Worm (Caenorhabditis elegans) whole organism, young adult: ENCODE results near the gene T26G10.3.
"Not testable (repeated sequence)": the region's sequence is repeated elsewhere in the genome, so short reads cannot be mapped to it uniquely, and the experiment has no call there.

ENCODE experiments used
- B0019.2 ChIP-seq: fragments of 200-800 bp; sonication (Bioruptor generic); conservative IDR thresholded peaks from 2 replicates; pipeline ENCODE4 v1.3.6; 2022; ENCODE audit warnings: missing genetic modification reagents, missing genetic modification characterization, missing compliant biosample characterization
- B0035.1 ChIP-seq: sonication (generic microtip); optimal IDR thresholded peaks from 2 replicates; lab custom pipeline; 2016; ENCODE audit warnings: missing genetic modification characterization, mild to moderate bottlenecking, missing compliant biosample characterization, missing genotype, missing genetic modification reagents
- C17E4.6 ChIP-seq: fragments of 200-800 bp; sonication (Bioruptor generic); IDR thresholded peaks from 2 replicates; pipeline ENCODE4 v1.3.6; 2022; ENCODE audit warnings: missing genetic modification reagents, missing genetic modification characterization, missing compliant biosample characterization
- D2030.7 ChIP-seq: fragments of 200-800 bp; sonication (Bioruptor generic); IDR thresholded peaks from 2 replicates; pipeline ENCODE4 v1.3.6; 2022; ENCODE audit warnings: missing genetic modification reagents, missing genetic modification characterization, missing compliant biosample characterization
- F33H1.4 ChIP-seq: fragments of 200-800 bp; sonication (Bioruptor generic); IDR thresholded peaks from 2 replicates; pipeline ENCODE4 v1.3.6; 2022; ENCODE audit warnings: missing genetic modification reagents, missing genetic modification characterization, missing compliant biosample characterization
- F37B4.10 ChIP-seq: fragments of 200-800 bp; sonication (Bioruptor generic); IDR thresholded peaks from 2 replicates; pipeline ENCODE4 v1.3.6; 2022; ENCODE audit warnings: missing genetic modification characterization, missing compliant biosample characterization
- F49E8.2 ChIP-seq: sonication (generic microtip); optimal IDR thresholded peaks from 3 replicates; lab custom pipeline; 2017; ENCODE audit warnings: missing genetic modification characterization, mild to moderate bottlenecking, missing compliant biosample characterization, antibody characterized with exemption, moderate library complexity; ENCODE audit not compliant: insufficient read depth
- F55B11.4 ChIP-seq: sonication (generic microtip); optimal IDR thresholded peaks from 2 replicates; lab custom pipeline; 2016; ENCODE audit warnings: missing compliant biosample characterization, missing genetic modification characterization, borderline replicate concordance; ENCODE audit not compliant: insufficient read depth
- T07F8.4 ChIP-seq: sonication (generic microtip); optimal IDR thresholded peaks from 2 replicates; lab custom pipeline; 2016; ENCODE audit warnings: mild to moderate bottlenecking, missing genetic modification characterization, moderate library complexity, missing compliant biosample characterization
- Y53F4B.3 ChIP-seq: fragments of 200-800 bp; sonication (Bioruptor generic); IDR thresholded peaks from 2 replicates; pipeline ENCODE4 v1.3.6; 2022; ENCODE audit warnings: missing genetic modification reagents, missing genetic modification characterization, missing compliant biosample characterization
- Y95B8A.8 ChIP-seq: fragments of 200-800 bp; sonication (Bioruptor generic); IDR thresholded peaks from 2 replicates; pipeline ENCODE4 v1.3.6; 2022; ENCODE audit warnings: missing genetic modification reagents, missing genetic modification characterization, missing compliant biosample characterization
- aptf-2 ChIP-seq: fragments of 200-800 bp; sonication (Bioruptor generic); conservative IDR thresholded peaks from 2 replicates; pipeline ENCODE4 v1.3.6; 2022; ENCODE audit warnings: missing genetic modification reagents, missing genetic modification characterization, missing compliant biosample characterization
- attf-6 ChIP-seq: fragments of 200-800 bp; sonication (Bioruptor generic); IDR thresholded peaks from 2 replicates; pipeline ENCODE4 v1.3.6; 2022; ENCODE audit warnings: missing genetic modification reagents, missing genetic modification characterization, missing compliant biosample characterization
- bed-2 ChIP-seq: fragments of 200-800 bp; sonication (Bioruptor generic); IDR thresholded peaks from 2 replicates; pipeline ENCODE4 v1.3.6; 2022; ENCODE audit warnings: missing genetic modification reagents, missing genetic modification characterization, missing compliant biosample characterization
- cebp-1 ChIP-seq, 2 experiments: fragments of 200-800 bp in 1 of 2; sonication (Bioruptor generic) in 1 of 2; sonication (generic microtip) in 1 of 2; IDR thresholded peaks in 1 of 2; optimal IDR thresholded peaks in 1 of 2; 2 replicates each; pipeline versions ENCODE4 v1.3.6 to Lab custom; 2017 to 2022; ENCODE audit warnings: missing compliant biosample characterization in 2 of 2, missing genetic modification characterization in 2 of 2, mild to moderate bottlenecking in 1 of 2, missing genetic modification reagents in 1 of 2, moderate library complexity in 1 of 2
- ceh-100 ChIP-seq: fragments of 200-800 bp; sonication (Bioruptor generic); IDR thresholded peaks from 2 replicates; pipeline ENCODE4 v1.3.6; 2022; ENCODE audit warnings: missing genetic modification reagents, missing genetic modification characterization, missing compliant biosample characterization
- ceh-27 ChIP-seq: fragments of 200-800 bp; sonication (Bioruptor generic); optimal IDR thresholded peaks from 2 replicates; lab custom pipeline; 2018; ENCODE audit warnings: mild to moderate bottlenecking, missing genetic modification characterization, moderate library complexity, missing compliant biosample characterization
- egl-44 ChIP-seq: fragments of 200-800 bp; sonication (Bioruptor generic); IDR thresholded peaks from 2 replicates; pipeline ENCODE4 v1.3.6; 2022; ENCODE audit warnings: missing genetic modification reagents, missing genetic modification characterization, missing compliant biosample characterization
- egrh-3 ChIP-seq: fragments of 200-800 bp; sonication (Bioruptor generic); IDR thresholded peaks from 2 replicates; pipeline ENCODE4 v1.3.6; 2022; ENCODE audit warnings: missing genetic modification reagents, missing genetic modification characterization, missing compliant biosample characterization
- gei-17 ChIP-seq: fragments of 200-800 bp; sonication (Bioruptor generic); optimal IDR thresholded peaks from 2 replicates; lab custom pipeline; 2018; ENCODE audit warnings: mild to moderate bottlenecking, missing genetic modification characterization, missing compliant biosample characterization
- him-1 ChIP-seq: sonication (generic microtip); optimal IDR thresholded peaks from 2 replicates; lab custom pipeline; 2016; ENCODE audit warnings: missing genotype, missing genetic modification reagents, missing genetic modification characterization, missing compliant biosample characterization
- hrde-1 ChIP-seq: sonication (generic microtip); optimal IDR thresholded peaks from 2 replicates; lab custom pipeline; 2016; ENCODE audit warnings: missing genetic modification characterization, mild to moderate bottlenecking, missing compliant biosample characterization, moderate library complexity, missing genotype, missing genetic modification reagents, borderline replicate concordance
- hsf-1 ChIP-seq: fragments of 200-800 bp; sonication (Bioruptor generic); IDR thresholded peaks from 2 replicates; pipeline ENCODE4 v1.3.6; 2022; ENCODE audit warnings: missing genetic modification reagents, missing genetic modification characterization, missing compliant biosample characterization
- lin-26 ChIP-seq: fragments of 200-800 bp; sonication (Bioruptor generic); IDR thresholded peaks from 2 replicates; pipeline ENCODE4 v1.3.6; 2022; ENCODE audit warnings: missing genetic modification reagents, missing genetic modification characterization, missing compliant biosample characterization
- lsl-1 ChIP-seq: fragments of 200-800 bp; sonication (Bioruptor generic); optimal IDR thresholded peaks from 2 replicates; lab custom pipeline; 2018; ENCODE audit warnings: mild to moderate bottlenecking, missing genetic modification characterization, moderate library complexity, missing compliant biosample characterization
- madf-3 ChIP-seq: fragments of 200-800 bp; sonication (Bioruptor generic); IDR thresholded peaks from 2 replicates; pipeline ENCODE4 v1.3.6; 2022; ENCODE audit warnings: missing genetic modification reagents, missing genetic modification characterization, missing compliant biosample characterization
- madf-6 ChIP-seq: fragments of 200-800 bp; sonication (Bioruptor generic); IDR thresholded peaks from 2 replicates; pipeline ENCODE4 v1.3.6; 2022; ENCODE audit warnings: missing genetic modification reagents, missing genetic modification characterization, missing compliant biosample characterization
- madf-8 ChIP-seq: fragments of 200-800 bp; sonication (Bioruptor generic); conservative IDR thresholded peaks from 2 replicates; pipeline ENCODE4 v1.3.6; 2022; ENCODE audit warnings: missing genetic modification reagents, missing genetic modification characterization, missing compliant biosample characterization
- mcd-1 ChIP-seq: fragments of 200-800 bp; sonication (Bioruptor generic); IDR thresholded peaks from 2 replicates; pipeline ENCODE4 v1.3.6; 2022; ENCODE audit warnings: missing genetic modification reagents, missing genetic modification characterization, missing compliant biosample characterization
- nhr-80 ChIP-seq: sonication (generic microtip); optimal IDR thresholded peaks from 2 replicates; lab custom pipeline; 2016; ENCODE audit warnings: missing genetic modification characterization, missing compliant biosample characterization
- pbrm-1 ChIP-seq: fragments of 200-800 bp; sonication (Bioruptor generic); IDR thresholded peaks from 2 replicates; pipeline ENCODE4 v1.3.6; 2022; ENCODE audit warnings: missing genetic modification reagents, missing genetic modification characterization, missing compliant biosample characterization
- rcor-1 ChIP-seq: fragments of 200-800 bp; sonication (Bioruptor generic); IDR thresholded peaks from 2 replicates; pipeline ENCODE4 v1.3.6; 2022; ENCODE audit warnings: missing genetic modification reagents, missing genetic modification characterization, missing compliant biosample characterization
- repo-1 ChIP-seq: sonication (generic microtip); optimal IDR thresholded peaks from 2 replicates; lab custom pipeline; 2017; ENCODE audit warnings: mild to moderate bottlenecking, missing genetic modification characterization, missing compliant biosample characterization
- rpc-1 ChIP-seq, 2 experiments: fragments of 150-350 bp in 1 of 2; sonication (generic microtip) in 1 of 2; optimal IDR thresholded peaks; 2 replicates each; lab custom pipeline; 2014 to 2018; ENCODE audit warnings: missing biosample characterization in 1 of 2, missing genetic modification characterization in 1 of 2, missing genetic modification reagents in 1 of 2, missing genotype in 1 of 2
- snpc-1.1 ChIP-seq: sonication (generic microtip); optimal IDR thresholded peaks from 2 replicates; lab custom pipeline; 2017; ENCODE audit warnings: missing genetic modification characterization, mild to moderate bottlenecking, missing compliant biosample characterization, antibody characterized with exemption, moderate library complexity, missing genotype, missing genetic modification reagents; ENCODE audit not compliant: insufficient read depth
- snpc-3.4 ChIP-seq: sonication (generic microtip); optimal IDR thresholded peaks from 2 replicates; lab custom pipeline; 2017; ENCODE audit warnings: missing genetic modification characterization, mild to moderate bottlenecking, missing compliant biosample characterization, antibody characterized with exemption, moderate library complexity, missing genotype, missing genetic modification reagents
- snpc-4 ChIP-seq, 5 experiments: fragments of 150-350 bp in 1 of 5; sonication (generic microtip) in 4 of 5; optimal IDR thresholded peaks; 2 replicates each; lab custom pipeline; 2014 to 2018; ENCODE audit warnings: missing genetic modification characterization in 5 of 5, missing biosample characterization in 3 of 5, antibody characterized with exemption in 2 of 5, mild to moderate bottlenecking in 2 of 5, missing compliant biosample characterization in 2 of 5, missing genotype in 2 of 5, moderate library complexity in 2 of 5, missing genetic modification reagents in 1 of 5
- unc-130 ChIP-seq: sonication (generic microtip); optimal IDR thresholded peaks from 2 replicates; lab custom pipeline; 2016; ENCODE audit warnings: missing genetic modification reagents, missing genetic modification characterization, missing compliant biosample characterization
- xnd-1 ChIP-seq: sonication (generic microtip); optimal IDR thresholded peaks from 2 replicates; lab custom pipeline; 2016; ENCODE audit warnings: missing genotype, missing genetic modification reagents, missing genetic modification characterization, missing compliant biosample characterization
- zfh-2 ChIP-seq: fragments of 200-800 bp; sonication (Bioruptor generic); conservative IDR thresholded peaks from 2 replicates; pipeline ENCODE4 v1.3.6; 2022; ENCODE audit warnings: missing genetic modification reagents, missing genetic modification characterization, missing compliant biosample characterization
- ztf-18 ChIP-seq: sonication (generic microtip); optimal IDR thresholded peaks from 2 replicates; lab custom pipeline; 2016; ENCODE audit warnings: missing genotype, mild to moderate bottlenecking, missing genetic modification characterization, missing compliant biosample characterization
- ztf-28 ChIP-seq: fragments of 200-800 bp; sonication (Bioruptor generic); IDR thresholded peaks from 2 replicates; pipeline ENCODE4 v1.3.6; 2022; ENCODE audit warnings: missing genetic modification reagents, missing genetic modification characterization, missing compliant biosample characterization
- ztf-6 ChIP-seq: fragments of 200-800 bp; sonication (Bioruptor generic); IDR thresholded peaks from 2 replicates; pipeline ENCODE4 v1.3.6; 2022; ENCODE audit warnings: missing genetic modification reagents, missing genetic modification characterization, missing compliant biosample characterization

Gene T26G10.3

ce11 chrIII:9408304-9408703, 4.9 kb downstream of the T26G10.3 start (continued):
- TF ChIP-seq bed-2 (GFP tag; lab: Robert Waterston, UW) (peak; percentile 90), pbrm-1 (GFP tag; lab: Robert Waterston, UW) (peak; percentile 98), snpc-4 (GFP tag; optimal IDR thresholded peaks at IDR 0.05; lab: Kevin White, UChicago) (peak; percentile 90), snpc-4 (tag; optimal IDR thresholded peaks at IDR 0.05; lab: Kevin White, UChicago) (peak; percentile 89 to 98 (median 94)), madf-6 (peak; percentile 92), egl-44 (GFP tag; lab: Robert Waterston, UW) (peak; percentile 40; the same call in 1 of the 2 replicates), ztf-18 (tag; lab: Kevin White, UChicago) (peak; percentile 73), mcd-1 (GFP tag; lab: Robert Waterston, UW) (peak; percentile 97), Y53F4B.3 (peak; percentile 91), madf-3 (GFP tag; lab: Robert Waterston, UW) (peak; percentile 84), lsl-1 (GFP tag; lab: Kevin White, UChicago) (peak; percentile 74), lin-26 (peak; percentile 95), ceh-100 (GFP tag; lab: Robert Waterston, UW) (peak; percentile 97), madf-8 (GFP tag; lab: Robert Waterston, UW) (peak; percentile 89), F33H1.4 (GFP tag; lab: Robert Waterston, UW) (peak; percentile 80), snpc-3.4 (peak; percentile 84), rcor-1 (GFP tag; lab: Robert Waterston, UW) (peak; percentile 90), cebp-1 (GFP tag; IDR thresholded peaks at IDR 0.05; lab: Robert Waterston, UW) (peak; percentile 74), zfh-2 (GFP tag; lab: Robert Waterston, UW) (0 out of 2 replicates have a peak, but pooled peaks have one; percentile 11), ztf-6 (GFP tag; lab: Robert Waterston, UW) (peak; percentile 64; the same call in 1 of the 2 replicates), aptf-2 (GFP tag; lab: Robert Waterston, UW) (peak; percentile 90), egrh-3 (peak; percentile 88), xnd-1 (tag; lab: Kevin White, UChicago) (peak; percentile 44), D2030.7 (GFP tag; lab: Robert Waterston, UW) (peak; percentile 99), unc-130 (GFP tag; lab: Kevin White, UChicago) (peak; percentile 50), ztf-28 (GFP tag; lab: Robert Waterston, UW) (peak; percentile 98), Y95B8A.8 (GFP tag; lab: Robert Waterston, UW) (peak; percentile 95)
- not testable (repeated sequence) for TF ChIP-seq cebp-1 (tag; optimal IDR thresholded peaks at IDR 0.05; lab: Kevin White, UChicago)

- TF ChIP-seq F55B11.4 (no peak), F37B4.10 (GFP tag; lab: Robert Waterston, UW) (no peak), hrde-1 (peak; percentile 11), him-1 (tag; lab: Kevin White, UChicago) (no peak), T07F8.4 (tag; lab: Kevin White, UChicago) (no peak), xnd-1 (tag; lab: Kevin White, UChicago) (peak; percentile 17), F49E8.2 (tag; lab: Kevin White, UChicago) (no peak), attf-6 (GFP tag; lab: Robert Waterston, UW) (no peak), nhr-80 (tag; lab: Kevin White, UChicago) (peak; percentile 22), unc-130 (GFP tag; lab: Kevin White, UChicago) (no peak), egrh-3 (0 out of 2 replicates have a peak, but pooled peaks have one; percentile 36), rcor-1 (GFP tag; lab: Robert Waterston, UW) (peak; percentile 86), B0035.1 (tag; lab: Kevin White, UChicago) (no peak), egl-44 (GFP tag; lab: Robert Waterston, UW) (peak; percentile 7; the same call in 1 of the 2 replicates), C17E4.6 (0 out of 2 replicates have a peak, but pooled peaks have one; percentile 15), mcd-1 (GFP tag; lab: Robert Waterston, UW) (peak; percentile 96), hsf-1 (GFP tag; lab: Robert Waterston, UW) (peak; percentile 68), ceh-27 (GFP tag; lab: Kevin White, UChicago) (peak; percentile 34), B0019.2 (GFP tag; lab: Robert Waterston, UW) (peak; percentile 89), rpc-1 (optimal IDR thresholded peaks at IDR 0.05; lab: Kevin White, UChicago) (no peak), rpc-1 (tag; optimal IDR thresholded peaks at IDR 0.05; lab: Kevin White, UChicago) (no peak), ztf-28 (GFP tag; lab: Robert Waterston, UW) (0 out of 2 replicates have a peak, but pooled peaks have one; percentile 72), snpc-1.1 (tag; lab: Kevin White, UChicago) (peak; percentile 73), repo-1 (tag; lab: Kevin White, UChicago) (no peak), snpc-4 (GFP tag; optimal IDR thresholded peaks at IDR 0.05; lab: Kevin White, UChicago) (no peak), snpc-4 (tag; optimal IDR thresholded peaks at IDR 0.05; lab: Kevin White, UChicago) (peak in 3 of 4 experiments; percentile 25 to 85 (median 72)), gei-17 (GFP tag; lab: Kevin White, UChicago) (no peak)
These were observed 6.6 kb downstream of the T26G10.3 start, which contains the start of gene T26G10.1 for ce11 chrIII:9406600-9406999. Gene T26G10.1 (minus strand): TSS chrIII:9406641.
